Fruit fly (Drosophila melanogaster) whole organism, embryonic: ENCODE measurements around the gene 5-HT2B.

Experiments
- Abd-B ChIP-seq: fragments of 200-800 bp; sonication (Bioruptor generic); optimal IDR thresholded peaks from 2 replicates; lab custom pipeline; 2018; ENCODE audit warnings: missing biosample characterization, mild to moderate bottlenecking, missing genetic modification characterization, moderate library complexity
- Ada2b ChIP-seq: fragments of 200-800 bp; sonication (Bioruptor generic); IDR thresholded peaks from 2 replicates; pipeline ENCODE4 v1.3.6; 2022; ENCODE audit warnings: missing biosample characterization, missing genetic modification characterization
- Antp ChIP-seq: fragments of 200-800 bp; sonication (Bioruptor generic); optimal IDR thresholded peaks from 3 replicates; lab custom pipeline; 2016; ENCODE audit warnings: missing biosample characterization, missing genetic modification characterization
- Atf3 ChIP-seq: fragments of 200-800 bp; sonication (Bioruptor generic); optimal IDR thresholded peaks from 3 replicates; lab custom pipeline; 2016; ENCODE audit warnings: missing biosample characterization, missing genetic modification characterization
- Bgb ChIP-seq: fragments of 200-800 bp; sonication (Bioruptor generic); IDR thresholded peaks from 2 replicates; pipeline ENCODE4 v1.3.6; 2022; ENCODE audit warnings: missing biosample characterization, missing genetic modification characterization; ENCODE audit not compliant: partially characterized antibody
- CG10959 ChIP-seq: fragments of 200-800 bp; sonication (Bioruptor generic); IDR thresholded peaks from 2 replicates; pipeline ENCODE4 v1.3.6; 2022; ENCODE audit warnings: missing biosample characterization, missing genetic modification characterization
- CG11085 ChIP-seq: fragments of 200-800 bp; sonication (Bioruptor generic); IDR thresholded peaks from 2 replicates; pipeline ENCODE4 v1.3.6; 2022; ENCODE audit warnings: missing biosample characterization, missing genetic modification characterization
- CG11504 ChIP-seq: fragments of 200-800 bp; sonication (Bioruptor generic); optimal IDR thresholded peaks from 3 replicates; lab custom pipeline; 2019; ENCODE audit warnings: missing biosample characterization, mild to moderate bottlenecking, missing genetic modification characterization, moderate library complexity
- CG15269 ChIP-seq: fragments of 200-800 bp; sonication (Bioruptor generic); optimal IDR thresholded peaks from 2 replicates; lab custom pipeline; 2018; ENCODE audit warnings: missing biosample characterization, mild to moderate bottlenecking, missing genetic modification characterization, moderate library complexity
- CG17359 ChIP-seq: fragments of 200-800 bp; sonication (Bioruptor generic); optimal IDR thresholded peaks from 3 replicates; lab custom pipeline; 2018; ENCODE audit warnings: missing biosample characterization, mild to moderate bottlenecking, missing genetic modification characterization, moderate library complexity
- CG17361 ChIP-seq: fragments of 200-800 bp; sonication (Bioruptor generic); IDR thresholded peaks from 3 replicates; pipeline ENCODE4 v1.3.6; 2022; ENCODE audit warnings: missing biosample characterization, missing genetic modification characterization
- CG17912 ChIP-seq: fragments of 200-800 bp; sonication (Bioruptor generic); optimal IDR thresholded peaks from 2 replicates; lab custom pipeline; 2018; ENCODE audit warnings: missing biosample characterization, mild to moderate bottlenecking, missing genetic modification characterization
- CG2199 ChIP-seq: fragments of 200-800 bp; sonication (Bioruptor generic); IDR thresholded peaks from 3 replicates; pipeline ENCODE4 v1.3.6; 2022; ENCODE audit warnings: missing biosample characterization, missing genetic modification characterization
- CG2712 ChIP-seq: fragments of 200-800 bp; optimal IDR thresholded peaks from 3 replicates; lab custom pipeline; 2019; ENCODE audit warnings: missing biosample characterization, mild to moderate bottlenecking, missing genetic modification characterization, moderate library complexity
- CG2889 ChIP-seq: fragments of 200-800 bp; sonication (Bioruptor generic); IDR thresholded peaks from 3 replicates; pipeline ENCODE4 v1.3.6; 2022; ENCODE audit warnings: missing biosample characterization, missing genetic modification characterization
- CG4328 ChIP-seq: fragments of 200-800 bp; sonication (Bioruptor generic); optimal IDR thresholded peaks from 3 replicates; lab custom pipeline; 2017; ENCODE audit warnings: missing biosample characterization, missing genetic modification reagents, missing genetic modification characterization
- CG4360 ChIP-seq: fragments of 200-800 bp; sonication (Bioruptor generic); IDR thresholded peaks from 2 replicates; pipeline ENCODE4 v1.3.6; 2022; ENCODE audit warnings: missing biosample characterization, missing genetic modification characterization
- CG6683 ChIP-seq: fragments of 200-800 bp; sonication (Bioruptor generic); optimal IDR thresholded peaks from 2 replicates; lab custom pipeline; 2017; ENCODE audit warnings: missing biosample characterization, mild to moderate bottlenecking, missing genetic modification characterization, missing genetic modification reagents
- CG8388 ChIP-seq: fragments of 200-800 bp; sonication (Bioruptor generic); optimal IDR thresholded peaks from 2 replicates; lab custom pipeline; 2019; ENCODE audit warnings: missing biosample characterization, mild to moderate bottlenecking, missing genetic modification characterization, moderate library complexity
- CG8478 ChIP-seq: fragments of >200 bp; optimal IDR thresholded peaks from 2 replicates; lab custom pipeline; 2018
- CTCF ChIP-seq: fragments of 200-800 bp; sonication (Bioruptor generic); optimal IDR thresholded peaks from 2 replicates; lab custom pipeline; 2017; ENCODE audit warnings: missing biosample characterization, mild to moderate bottlenecking, missing genetic modification characterization, moderate library complexity
- Dip2 ChIP-seq: fragments of 200-800 bp; sonication (Bioruptor generic); IDR thresholded peaks from 2 replicates; pipeline ENCODE4 v1.3.6; 2022; ENCODE audit warnings: missing biosample characterization, missing genetic modification characterization
- Ets65A ChIP-seq: fragments of 200-800 bp; sonication (Bioruptor generic); peaks from one replicate; lab custom pipeline; 2016; ENCODE audit warnings: missing biosample characterization, missing genetic modification characterization
- MBD-R2 ChIP-seq: fragments of 200-800 bp; sonication (Bioruptor generic); IDR thresholded peaks from 2 replicates; pipeline ENCODE4 v1.3.6; 2022; ENCODE audit warnings: missing biosample characterization, missing genetic modification characterization
- Max ChIP-seq: fragments of 200-800 bp; sonication (Bioruptor generic); optimal IDR thresholded peaks from 2 replicates; lab custom pipeline; 2016; ENCODE audit warnings: missing biosample characterization, mild to moderate bottlenecking, missing genetic modification characterization
- Mrtf ChIP-seq: fragments of 200-800 bp; sonication (Bioruptor generic); IDR thresholded peaks from 3 replicates; pipeline ENCODE4 v1.3.6; 2022; ENCODE audit warnings: missing biosample characterization, missing genetic modification characterization
- Myb ChIP-seq: fragments of 200-800 bp; sonication (Bioruptor generic); optimal IDR thresholded peaks from 2 replicates; lab custom pipeline; 2016; ENCODE audit warnings: missing biosample characterization, missing genetic modification characterization
- Opbp ChIP-seq: fragments of 200-800 bp; sonication (Bioruptor generic); IDR thresholded peaks from 3 replicates; pipeline ENCODE4 v1.3.6; 2022; ENCODE audit warnings: missing biosample characterization, missing genetic modification characterization; ENCODE audit not compliant: partially characterized antibody
- Rfx ChIP-seq: fragments of 200-800 bp; sonication (Bioruptor generic); IDR thresholded peaks from 2 replicates; pipeline ENCODE4 v1.3.6; 2022; ENCODE audit warnings: missing biosample characterization, missing genetic modification characterization
- Rx ChIP-seq: fragments of 200-800 bp; sonication (Bioruptor generic); IDR thresholded peaks from 2 replicates; pipeline ENCODE4 v1.3.6; 2022; ENCODE audit warnings: missing biosample characterization, missing genetic modification characterization
- Six4 ChIP-seq: fragments of 200-800 bp; sonication (Bioruptor generic); optimal IDR thresholded peaks from 2 replicates; lab custom pipeline; 2016; ENCODE audit warnings: missing biosample characterization, missing genetic modification characterization
- Sox100B ChIP-seq: fragments of 200-800 bp; sonication (Bioruptor generic); optimal IDR thresholded peaks from 3 replicates; lab custom pipeline; 2018; ENCODE audit warnings: missing biosample characterization, mild to moderate bottlenecking, missing genetic modification characterization
- Spps ChIP-seq: fragments of 200-800 bp; sonication (Bioruptor generic); optimal IDR thresholded peaks from 2 replicates; lab custom pipeline; 2018; ENCODE audit warnings: missing biosample characterization, mild to moderate bottlenecking, missing genetic modification characterization
- YL-1 ChIP-seq: fragments of 200-800 bp; sonication (Bioruptor generic); optimal IDR thresholded peaks from 3 replicates; lab custom pipeline; 2017; ENCODE audit warnings: missing biosample characterization, mild to moderate bottlenecking, missing genetic modification characterization
- abd-A ChIP-seq: fragments of 200-800 bp; sonication (Bioruptor generic); optimal IDR thresholded peaks from 3 replicates; lab custom pipeline; 2019; ENCODE audit warnings: missing biosample characterization, mild to moderate bottlenecking, missing genetic modification characterization, moderate library complexity
- cato ChIP-seq: fragments of 200-800 bp; sonication (Bioruptor generic); optimal IDR thresholded peaks from 2 replicates; lab custom pipeline; 2016; ENCODE audit warnings: missing biosample characterization, missing genetic modification characterization, borderline replicate concordance
- chif ChIP-seq, 2 experiments: fragments of 200-800 bp; sonication (Bioruptor generic); optimal IDR thresholded peaks; 3 replicates each; lab custom pipeline; 2016; ENCODE audit warnings: missing biosample characterization in 2 of 2, missing genetic modification characterization in 2 of 2
- croc ChIP-seq: fragments of 200-800 bp; sonication (Bioruptor generic); conservative IDR thresholded peaks from 3 replicates; pipeline ENCODE4 v1.3.6; 2022; ENCODE audit warnings: missing biosample characterization, missing genetic modification characterization
- crol ChIP-seq: fragments of 200-800 bp; sonication (Bioruptor generic); IDR thresholded peaks from 2 replicates; pipeline ENCODE4 v1.3.6; 2022; ENCODE audit warnings: missing biosample characterization, missing genetic modification characterization
- da ChIP-seq: fragments of 200-800 bp; sonication (Bioruptor generic); optimal IDR thresholded peaks from 2 replicates; lab custom pipeline; 2016; ENCODE audit warnings: missing biosample characterization, missing genetic modification characterization
- en ChIP-seq: fragments of 200-800 bp; sonication (Bioruptor generic); optimal IDR thresholded peaks from 2 replicates; lab custom pipeline; 2016; ENCODE audit warnings: missing biosample characterization, missing genetic modification characterization
- ftz-f1 ChIP-seq: fragments of 200-800 bp; sonication (Bioruptor generic); optimal IDR thresholded peaks from 2 replicates; lab custom pipeline; 2016; ENCODE audit warnings: missing biosample characterization, missing genetic modification characterization
- gem ChIP-seq: fragments of 200-800 bp; sonication (Bioruptor generic); optimal IDR thresholded peaks from 2 replicates; lab custom pipeline; 2019; ENCODE audit warnings: missing biosample characterization, mild to moderate bottlenecking, missing genetic modification characterization, moderate library complexity
- hbn ChIP-seq: fragments of 200-800 bp; sonication (Bioruptor generic); IDR thresholded peaks from 2 replicates; pipeline ENCODE4 v1.3.6; 2022; ENCODE audit warnings: missing biosample characterization, missing genetic modification characterization; ENCODE audit not compliant: partially characterized antibody
- ken ChIP-seq: fragments of 200-800 bp; sonication (Bioruptor generic); IDR thresholded peaks from 3 replicates; pipeline ENCODE4 v1.3.6; 2022; ENCODE audit warnings: missing biosample characterization, missing genetic modification characterization
- lmd ChIP-seq: fragments of 200-800 bp; sonication (Bioruptor generic); IDR thresholded peaks from 2 replicates; pipeline ENCODE4 v1.3.6; 2022; ENCODE audit warnings: missing biosample characterization, missing genetic modification characterization
- maf-S ChIP-seq: fragments of 200-800 bp; sonication (Bioruptor generic); optimal IDR thresholded peaks from 2 replicates; lab custom pipeline; 2016; ENCODE audit warnings: missing biosample characterization, missing genetic modification characterization
- peb ChIP-seq: fragments of 200-800 bp; sonication (Bioruptor generic); IDR thresholded peaks from 2 replicates; pipeline ENCODE4 v1.3.6; 2022; ENCODE audit warnings: missing biosample characterization, missing genetic modification characterization
- sisA ChIP-seq: fragments of 200-800 bp; sonication (Bioruptor generic); IDR thresholded peaks from 2 replicates; pipeline ENCODE4 v1.3.6; 2022; ENCODE audit warnings: missing biosample characterization, missing genetic modification characterization
- trh ChIP-seq: fragments of 200-800 bp; sonication (Bioruptor generic); optimal IDR thresholded peaks from 2 replicates; lab custom pipeline; 2016; ENCODE audit warnings: missing biosample characterization, missing genetic modification characterization
- wdn ChIP-seq: fragments of 200-800 bp; sonication (Bioruptor generic); IDR thresholded peaks from 2 replicates; pipeline ENCODE4 v1.3.6; 2022; ENCODE audit warnings: missing biosample characterization, missing genetic modification characterization

The 5-HT2B gene

DNA sequence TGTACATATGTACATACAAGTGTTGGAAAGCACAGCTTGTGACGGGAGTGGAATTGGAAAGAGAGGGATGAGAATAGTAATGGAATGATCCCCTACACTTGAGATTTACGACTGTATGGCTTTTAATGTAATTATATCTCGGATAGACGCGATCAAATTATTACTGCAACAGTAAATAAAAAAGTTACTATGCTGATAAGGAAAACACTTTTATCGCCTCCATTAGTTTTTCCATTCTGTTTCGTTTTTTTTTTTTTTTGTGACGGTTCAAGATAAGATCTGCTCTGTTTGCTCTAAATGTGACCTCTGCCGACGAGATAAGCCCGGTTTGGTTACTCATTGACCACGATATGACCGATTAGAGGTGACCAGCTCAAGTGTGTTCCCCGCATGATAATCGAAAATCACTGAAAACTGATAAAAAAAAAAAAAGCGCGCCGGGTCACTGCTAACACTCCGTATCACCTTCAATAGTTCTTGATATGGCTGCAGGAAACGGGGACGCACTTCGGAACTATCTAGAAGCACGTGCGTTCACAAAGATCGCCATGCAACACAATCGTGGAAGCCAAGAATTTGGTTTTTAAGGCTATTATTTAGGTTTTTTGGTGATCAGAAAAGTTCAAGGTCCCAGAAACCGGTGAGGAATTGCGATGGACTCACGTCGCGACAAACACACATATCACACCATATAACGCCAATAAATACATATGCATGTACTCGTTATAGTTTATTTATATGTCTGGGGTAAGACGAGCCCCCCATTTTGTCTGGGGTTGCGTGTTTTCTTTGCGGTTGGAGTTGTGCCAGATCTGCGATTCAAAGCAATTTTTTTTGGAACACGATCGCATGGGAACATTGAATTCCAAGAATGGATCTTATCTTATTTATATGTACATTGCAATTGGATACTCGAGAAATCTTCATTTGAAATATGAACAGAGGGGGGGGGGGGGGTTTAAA lies 92.8 kb downstream of the 5-HT2B start, which contains the start of gene p (continued):
- peak; percentile 16 for TF ChIP-seq YL-1
- TF ChIP-seq Max (GFP tag; lab: Kevin White, UChicago): no peak
- no peak for TF ChIP-seq ken (GFP tag; lab: Robert Waterston, UW)
- TF ChIP-seq Abd-B (GFP tag; lab: Kevin White, UChicago): no peak
- no peak for TF ChIP-seq Atf3 (GFP tag; lab: Kevin White, UChicago)
- no peak for TF ChIP-seq CG11085 (GFP tag; lab: Robert Waterston, UW)
- TF ChIP-seq sisA (GFP tag; lab: Robert Waterston, UW): no peak
- TF ChIP-seq wdn (GFP tag; lab: Robert Waterston, UW): 0 out of 2 replicates have a peak, but pooled peaks have one; percentile 21
- peak; percentile 32 for TF ChIP-seq Myb (GFP tag; lab: Kevin White, UChicago)
- TF ChIP-seq CG4328 (GFP tag; lab: Kevin White, UChicago): no peak
- TF ChIP-seq CG2889 (GFP tag; lab: Robert Waterston, UW): no peak
- peak; percentile 24 for TF ChIP-seq Six4
- TF ChIP-seq Opbp (GFP tag; lab: Robert Waterston, UW): no peak
- no peak for TF ChIP-seq ftz-f1 (GFP tag; lab: Kevin White, UChicago)
- TF ChIP-seq CG11504: peak; percentile 49
- TF ChIP-seq lmd (GFP tag; lab: Robert Waterston, UW): peak; percentile 17; the same call in 1 of the 2 replicates
- TF ChIP-seq abd-A (tag; lab: Kevin White, UChicago): no peak
- TF ChIP-seq CG10959 (GFP tag; lab: Robert Waterston, UW): no peak
- no peak for TF ChIP-seq crol (GFP tag; lab: Robert Waterston, UW)
- no peak for TF ChIP-seq CG2199 (GFP tag; lab: Robert Waterston, UW)
- no peak for TF ChIP-seq Mrtf
- peak; percentile 30; the same call in 1 of the 2 replicates for TF ChIP-seq MBD-R2
- peak; percentile 19 for TF ChIP-seq Antp (GFP tag; lab: Kevin White, UChicago)
- TF ChIP-seq gem (tag; lab: Kevin White, UChicago): peak; percentile 61
- no peak for TF ChIP-seq Spps
- no peak for TF ChIP-seq peb (GFP tag; lab: Robert Waterston, UW)
- no peak for TF ChIP-seq croc (GFP tag; lab: Robert Waterston, UW)
- TF ChIP-seq cato: no peak
- no peak for TF ChIP-seq Bgb
- no peak for TF ChIP-seq CG17361 (GFP tag; lab: Robert Waterston, UW)
- TF ChIP-seq CG17359 (tag; lab: Kevin White, UChicago): peak; percentile 71
- TF ChIP-seq CG4360 (GFP tag; lab: Robert Waterston, UW): no peak
- TF ChIP-seq hbn: no peak
- TF ChIP-seq CG17912 (GFP tag; lab: Kevin White, UChicago): no peak
- peak; percentile 10 for TF ChIP-seq Ets65A (GFP tag; lab: Kevin White, UChicago)
- peak; percentile 40 for TF ChIP-seq Sox100B (GFP tag; lab: Kevin White, UChicago)
- TF ChIP-seq CG15269 (tag; lab: Kevin White, UChicago): peak; percentile 30
- no peak for TF ChIP-seq CG8478
- TF ChIP-seq CG8388: no peak
- no peak for TF ChIP-seq Dip2 (GFP tag; lab: Robert Waterston, UW)
- TF ChIP-seq en (GFP tag; lab: Kevin White, UChicago): no peak
- TF ChIP-seq Ada2b (GFP tag; lab: Robert Waterston, UW): no peak
- no peak for TF ChIP-seq maf-S (GFP tag; lab: Kevin White, UChicago)
- peak; percentile 11 for TF ChIP-seq CTCF (GFP tag; lab: Kevin White, UChicago)
- no peak for TF ChIP-seq da (GFP tag; lab: Kevin White, UChicago)
- peak; percentile 14 for TF ChIP-seq CG2712 (tag; lab: Kevin White, UChicago)
- TF ChIP-seq chif (GFP tag; optimal IDR thresholded peaks at IDR 0.05; lab: Kevin White, UChicago): peak in 1 of 2 experiments; percentile 31
- no peak for TF ChIP-seq Rx
- TF ChIP-seq CG6683 (GFP tag; lab: Kevin White, UChicago): no peak
- peak; percentile 51 for TF ChIP-seq Rfx (GFP tag; lab: Robert Waterston, UW)
- no peak for TF ChIP-seq trh (GFP tag; lab: Kevin White, UChicago)
